Worm (Caenorhabditis elegans) whole organism, young adult: ENCODE results near the gene Y61A9LA.7.
A peak's percentile ranks its signal among the peaks of the same experiment; 100 is the strongest.

ENCODE experiments used
- B0035.1 ChIP-seq: sonication (generic microtip); optimal IDR thresholded peaks from 2 replicates; lab custom pipeline; 2016; ENCODE audit warnings: missing genetic modification characterization, mild to moderate bottlenecking, missing compliant biosample characterization, missing genotype, missing genetic modification reagents
- B0261.1 ChIP-seq: sonication (generic microtip); optimal IDR thresholded peaks from 2 replicates; lab custom pipeline; 2016; ENCODE audit warnings: mild to moderate bottlenecking, missing genetic modification characterization, moderate library complexity, missing compliant biosample characterization
- F10E7.11 ChIP-seq: sonication (generic microtip); optimal IDR thresholded peaks from 2 replicates; lab custom pipeline; 2017; ENCODE audit warnings: mild to moderate bottlenecking, missing genetic modification characterization, moderate library complexity, missing compliant biosample characterization
- F23B12.7 ChIP-seq: sonication (generic microtip); optimal IDR thresholded peaks from 2 replicates; lab custom pipeline; 2017; ENCODE audit warnings: missing genetic modification characterization, mild to moderate bottlenecking, missing compliant biosample characterization, antibody characterized with exemption, moderate library complexity; ENCODE audit not compliant: insufficient read depth
- F49E8.2 ChIP-seq: sonication (generic microtip); optimal IDR thresholded peaks from 3 replicates; lab custom pipeline; 2017; ENCODE audit warnings: missing genetic modification characterization, mild to moderate bottlenecking, missing compliant biosample characterization, antibody characterized with exemption, moderate library complexity; ENCODE audit not compliant: insufficient read depth
- K12H6.12 ChIP-seq: fragments of 200-800 bp; sonication (Bioruptor generic); optimal IDR thresholded peaks from 2 replicates; lab custom pipeline; 2018; ENCODE audit warnings: mild to moderate bottlenecking, missing genetic modification characterization, missing compliant biosample characterization
- Y53G8AR.9 ChIP-seq: fragments of 200-800 bp; sonication (Bioruptor generic); conservative IDR thresholded peaks from 2 replicates; pipeline ENCODE4 v1.3.6; 2022; ENCODE audit warnings: missing genetic modification reagents, missing genetic modification characterization, missing compliant biosample characterization
- Y95B8A.8 ChIP-seq: fragments of 200-800 bp; sonication (Bioruptor generic); IDR thresholded peaks from 2 replicates; pipeline ENCODE4 v1.3.6; 2022; ENCODE audit warnings: missing genetic modification reagents, missing genetic modification characterization, missing compliant biosample characterization
- akir-1 ChIP-seq: fragments of 200-800 bp; sonication (Bioruptor generic); optimal IDR thresholded peaks from 2 replicates; lab custom pipeline; 2018; ENCODE audit warnings: mild to moderate bottlenecking, missing genetic modification characterization, moderate library complexity, missing compliant biosample characterization
- ccch-3 ChIP-seq: fragments of 200-800 bp; sonication (Bioruptor generic); optimal IDR thresholded peaks from 2 replicates; lab custom pipeline; 2018; ENCODE audit warnings: mild to moderate bottlenecking, missing genetic modification characterization, missing compliant biosample characterization
- ceh-40 ChIP-seq: fragments of 200-800 bp; sonication (Bioruptor generic); IDR thresholded peaks from 2 replicates; pipeline ENCODE4 v1.3.6; 2022; ENCODE audit warnings: missing genetic modification characterization, missing compliant biosample characterization
- ceh-58 ChIP-seq: fragments of 200-800 bp; sonication (Bioruptor generic); IDR thresholded peaks from 2 replicates; pipeline ENCODE4 v1.3.6; 2022; ENCODE audit warnings: missing genetic modification characterization, missing compliant biosample characterization
- die-1 ChIP-seq: sonication (generic microtip); optimal IDR thresholded peaks from 2 replicates; lab custom pipeline; 2016; ENCODE audit warnings: missing genotype, mild to moderate bottlenecking, missing genetic modification characterization, missing compliant biosample characterization
- him-1 ChIP-seq: sonication (generic microtip); optimal IDR thresholded peaks from 2 replicates; lab custom pipeline; 2016; ENCODE audit warnings: missing genotype, missing genetic modification reagents, missing genetic modification characterization, missing compliant biosample characterization
- let-526 ChIP-seq: fragments of 200-800 bp; sonication (Bioruptor generic); IDR thresholded peaks from 2 replicates; pipeline ENCODE4 v1.3.6; 2022; ENCODE audit warnings: missing genetic modification reagents, missing genetic modification characterization, missing compliant biosample characterization
- lin-26 ChIP-seq: fragments of 200-800 bp; sonication (Bioruptor generic); IDR thresholded peaks from 2 replicates; pipeline ENCODE4 v1.3.6; 2022; ENCODE audit warnings: missing genetic modification reagents, missing genetic modification characterization, missing compliant biosample characterization
- lsl-1 ChIP-seq: fragments of 200-800 bp; sonication (Bioruptor generic); optimal IDR thresholded peaks from 2 replicates; lab custom pipeline; 2018; ENCODE audit warnings: mild to moderate bottlenecking, missing genetic modification characterization, moderate library complexity, missing compliant biosample characterization
- mcd-1 ChIP-seq: fragments of 200-800 bp; sonication (Bioruptor generic); IDR thresholded peaks from 2 replicates; pipeline ENCODE4 v1.3.6; 2022; ENCODE audit warnings: missing genetic modification reagents, missing genetic modification characterization, missing compliant biosample characterization
- mel-28 ChIP-seq: sonication (generic microtip); optimal IDR thresholded peaks from 2 replicates; lab custom pipeline; 2016; ENCODE audit warnings: borderline replicate concordance, mild to moderate bottlenecking, missing genetic modification characterization, missing compliant biosample characterization
- mes-4 ChIP-seq: sonication (generic microtip); optimal IDR thresholded peaks from 2 replicates; lab custom pipeline; 2016; ENCODE audit warnings: missing genotype, missing genetic modification characterization, missing compliant biosample characterization
- nfyb-1 ChIP-seq: fragments of 200-800 bp; sonication (Bioruptor generic); IDR thresholded peaks from 2 replicates; pipeline ENCODE4 v1.3.6; 2022; ENCODE audit warnings: missing genetic modification reagents, missing genetic modification characterization, missing compliant biosample characterization
- nhr-179 ChIP-seq: sonication (generic microtip); optimal IDR thresholded peaks from 2 replicates; lab custom pipeline; 2016; ENCODE audit warnings: mild to moderate bottlenecking, missing genetic modification characterization, missing compliant biosample characterization
- nhr-90 ChIP-seq: sonication (generic microtip); optimal IDR thresholded peaks from 2 replicates; lab custom pipeline; 2016; ENCODE audit warnings: missing genotype, mild to moderate bottlenecking, missing genetic modification characterization, missing compliant biosample characterization
- rec-8 ChIP-seq, 2 experiments: sonication (generic microtip); optimal IDR thresholded peaks; 2 replicates each; lab custom pipeline; 2016; ENCODE audit warnings: mild to moderate bottlenecking in 2 of 2, missing genetic modification characterization in 2 of 2, missing genetic modification reagents in 2 of 2, missing genotype in 2 of 2, missing biosample characterization in 1 of 2, missing compliant biosample characterization in 1 of 2, moderate library complexity in 1 of 2
- tbp1 ChIP-seq: fragments of 200-800 bp; sonication (Bioruptor generic); optimal IDR thresholded peaks from 2 replicates; lab custom pipeline; 2018; ENCODE audit warnings: mild to moderate bottlenecking, missing genetic modification characterization, missing compliant biosample characterization
- tlf-1 ChIP-seq: fragments of 200-800 bp; sonication (Bioruptor generic); optimal IDR thresholded peaks from 2 replicates; lab custom pipeline; 2018; ENCODE audit warnings: mild to moderate bottlenecking, missing genetic modification characterization, missing compliant biosample characterization
- zfh-2 ChIP-seq: fragments of 200-800 bp; sonication (Bioruptor generic); conservative IDR thresholded peaks from 2 replicates; pipeline ENCODE4 v1.3.6; 2022; ENCODE audit warnings: missing genetic modification reagents, missing genetic modification characterization, missing compliant biosample characterization
- zim-3 ChIP-seq: sonication (generic microtip); optimal IDR thresholded peaks from 2 replicates; lab custom pipeline; 2017; ENCODE audit warnings: mild to moderate bottlenecking, missing genetic modification characterization, moderate library complexity, missing compliant biosample characterization
- ztf-22 ChIP-seq: fragments of 200-800 bp; sonication (Bioruptor generic); optimal IDR thresholded peaks from 2 replicates; lab custom pipeline; 2018; ENCODE audit warnings: mild to moderate bottlenecking, missing genetic modification characterization, moderate library complexity, missing compliant biosample characterization
- ztf-25 ChIP-seq: fragments of 200-800 bp; sonication (Bioruptor generic); IDR thresholded peaks from 2 replicates; pipeline ENCODE4 v1.3.6; 2022; ENCODE audit warnings: missing genetic modification reagents, missing genetic modification characterization, missing compliant biosample characterization
- ztf-26 ChIP-seq: sonication (generic microtip); optimal IDR thresholded peaks from 2 replicates; lab custom pipeline; 2017; ENCODE audit warnings: missing genetic modification characterization, missing compliant biosample characterization

Y61A9LA.7 gene

DNA sequence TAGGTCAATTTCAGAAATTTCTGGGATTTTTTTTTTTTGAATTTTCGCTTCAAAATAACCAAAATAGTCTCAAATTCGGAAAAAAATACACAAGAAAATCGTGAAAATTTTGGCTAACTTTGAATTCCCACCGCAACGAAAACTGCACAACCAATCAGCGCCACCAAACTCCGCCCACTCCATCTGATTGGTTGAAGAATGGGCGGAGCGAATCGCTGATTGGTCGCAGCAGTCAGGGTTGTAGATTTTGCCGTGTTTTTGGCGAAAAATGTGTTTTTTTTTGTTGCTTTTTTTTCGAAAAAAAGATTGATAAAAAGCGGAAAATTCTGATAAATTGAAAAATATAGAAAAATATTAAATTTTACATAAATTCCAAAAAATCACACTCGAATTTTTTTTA is 12.7 kb downstream of the Y61A9LA.7 start:
- TF ChIP-seq lsl-1 = no peak
- TF ChIP-seq nfyb-1 (GFP tag; lab: Robert Waterston, UW) = peak; percentile 45; the same call in 1 of the 2 replicates
- no peak for TF ChIP-seq B0261.1 (tag; lab: Kevin White, UChicago)
- no peak for TF ChIP-seq tbp1 (GFP tag; lab: Kevin White, UChicago)

DNA sequence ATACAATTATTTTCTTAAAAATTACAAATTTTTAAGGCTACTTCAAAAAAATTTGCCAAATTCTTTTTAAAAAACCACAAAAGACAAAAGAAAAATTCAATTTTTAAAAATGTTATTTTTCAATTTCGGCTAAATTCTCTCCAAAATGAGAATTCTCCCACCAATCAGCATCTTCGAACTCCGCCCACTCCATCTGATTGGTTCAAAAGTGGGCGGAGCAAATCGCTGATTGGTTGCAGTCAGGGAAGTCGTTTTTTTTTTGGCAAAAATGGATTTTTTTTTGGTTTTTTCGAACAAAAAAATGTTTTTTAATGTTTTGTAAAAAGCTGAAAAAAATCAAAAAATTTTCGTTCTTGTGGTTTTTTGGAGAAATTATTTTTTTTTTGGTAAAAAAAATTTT is 19.7 kb downstream of the Y61A9LA.7 start:
- TF ChIP-seq rec-8 (tag; optimal IDR thresholded peaks at IDR 0.05; lab: Kevin White, UChicago) (no peak), B0035.1 (tag; lab: Kevin White, UChicago) (no peak), tlf-1 (GFP tag; lab: Kevin White, UChicago) (no peak), Y53G8AR.9 (GFP tag; lab: Robert Waterston, UW) (no peak), nfyb-1 (GFP tag; lab: Robert Waterston, UW) (peak; percentile 76)

ce11 chrV:4535736-4536135 is 23.9 kb downstream of the Y61A9LA.7 start:
- TF ChIP-seq Y53G8AR.9 (GFP tag; lab: Robert Waterston, UW) (no peak), F49E8.2 (tag; lab: Kevin White, UChicago) (no peak), akir-1 (GFP tag; lab: Kevin White, UChicago) (no peak)

- TF ChIP-seq him-1 (tag; lab: Kevin White, UChicago) (no peak), lin-26 (GFP tag; lab: Robert Waterston, UW) (0 out of 2 replicates have a peak, but pooled peaks have one; percentile 16)
Measured at ce11 chrV:4527934-4528333, 31.7 kb downstream of the Y61A9LA.7 start.

ce11 chrV:4526801-4527425 is 32.7 kb downstream of the Y61A9LA.7 start:
- TF ChIP-seq zim-3 (tag; lab: Kevin White, UChicago) = no peak
- no peak for TF ChIP-seq let-526 (GFP tag; lab: Robert Waterston, UW)
- TF ChIP-seq Y95B8A.8 (GFP tag; lab: Robert Waterston, UW) = no peak
- no peak for TF ChIP-seq mes-4 (tag; lab: Kevin White, UChicago)
- TF ChIP-seq ztf-22 = no peak
- 0 out of 2 replicates have a peak, but pooled peaks have one; percentile 10 for TF ChIP-seq mcd-1 (GFP tag; lab: Robert Waterston, UW)
- no peak for TF ChIP-seq mel-28
- no peak for TF ChIP-seq K12H6.12 (tag; lab: Kevin White, UChicago)
- TF ChIP-seq ccch-3 (GFP tag; lab: Kevin White, UChicago) = no peak
- no peak for TF ChIP-seq nhr-90 (tag; lab: Kevin White, UChicago)
- TF ChIP-seq ceh-40 = no peak
- 0 out of 2 replicates have a peak, but pooled peaks have one; percentile 16 for TF ChIP-seq ceh-58 (GFP tag; lab: Robert Waterston, UW)
- no peak for TF ChIP-seq F10E7.11 (tag; lab: Kevin White, UChicago)
- TF ChIP-seq F23B12.7 = no peak
- peak; percentile 86 for TF ChIP-seq zfh-2 (GFP tag; lab: Robert Waterston, UW)
- TF ChIP-seq B0035.1 (tag; lab: Kevin White, UChicago) = no peak
- no peak for TF ChIP-seq ztf-26 (tag; lab: Kevin White, UChicago)
- TF ChIP-seq nhr-179 (tag; lab: Kevin White, UChicago) = no peak
- no peak for TF ChIP-seq ztf-25 (GFP tag; lab: Robert Waterston, UW)
- peak; percentile 5 for TF ChIP-seq die-1 (tag; lab: Kevin White, UChicago)
